Worm (Caenorhabditis elegans) whole organism, L4 larva: ENCODE results near the gene T28C12.1.

ENCODE experiments used
- D1046.2 ChIP-seq: fragments of 200-800 bp; sonication (Bioruptor generic); IDR thresholded peaks from 2 replicates; pipeline ENCODE4 v1.3.6; 2022; ENCODE audit warnings: missing genetic modification characterization, missing compliant biosample characterization
- dmd-8 ChIP-seq: fragments of 200-800 bp; sonication (Bioruptor generic); IDR thresholded peaks from 2 replicates; pipeline ENCODE4 v1.3.6; 2022; ENCODE audit warnings: missing genetic modification characterization, missing compliant biosample characterization
- dmd-9 ChIP-seq: fragments of 200-800 bp; sonication (Bioruptor generic); IDR thresholded peaks from 2 replicates; pipeline ENCODE4 v1.3.6; 2022; ENCODE audit warnings: missing genetic modification reagents, missing genetic modification characterization, missing compliant biosample characterization
- dpl-1 ChIP-seq: fragments of 150-350 bp; optimal IDR thresholded peaks from 2 replicates; lab custom pipeline; 2014; ENCODE audit warnings: missing biosample characterization, missing genetic modification reagents, missing genetic modification characterization
- jun-1 ChIP-seq: fragments of 150-350 bp; optimal IDR thresholded peaks from 2 replicates; lab custom pipeline; 2014; ENCODE audit warnings: missing biosample characterization, missing genetic modification reagents, missing genetic modification characterization
- madf-5 ChIP-seq, 2 experiments: fragments of 200-800 bp; sonication (Bioruptor generic); IDR thresholded peaks; 2 replicates each; pipeline ENCODE4 v1.3.6; 2022; ENCODE audit warnings: missing compliant biosample characterization in 2 of 2, missing genetic modification characterization in 2 of 2
- nhr-11 ChIP-seq: fragments of 150-350 bp; optimal IDR thresholded peaks from 2 replicates; lab custom pipeline; 2014; ENCODE audit warnings: missing biosample characterization, missing genetic modification characterization
- nhr-28 ChIP-seq: fragments of 150-350 bp; optimal IDR thresholded peaks from 2 replicates; lab custom pipeline; 2014; ENCODE audit warnings: missing biosample characterization, missing genetic modification characterization
- tra-1 ChIP-seq: fragments of 200-800 bp; sonication (Bioruptor generic); IDR thresholded peaks from 2 replicates; pipeline ENCODE4 v1.3.6; 2022; ENCODE audit warnings: missing genetic modification reagents, missing genetic modification characterization, missing compliant biosample characterization

ce11 chrV:6346906-6347305 lies 15.2 kb downstream of the T28C12.1 start:
- TF ChIP-seq jun-1 (tag; lab: Kevin White, UChicago) (no peak), nhr-11 (tag; lab: Kevin White, UChicago) (no peak), nhr-28 (tag; lab: Kevin White, UChicago) (peak; percentile 85), madf-5 (GFP tag; IDR thresholded peaks at IDR 0.05; lab: Robert Waterston, UW) (no peak), dmd-8 (GFP tag; lab: Robert Waterston, UW) (no peak), tra-1 (GFP tag; lab: Robert Waterston, UW) (no peak), dmd-9 (no peak), D1046.2 (no peak), dpl-1 (GFP tag; lab: Kevin White, UChicago) (no peak)
